Worm (Caenorhabditis elegans) whole organism, L3 larva: ENCODE measurements around the gene T09F3.4.

Experiments
- R02D3.7 ChIP-seq: fragments of 150-350 bp; optimal IDR thresholded peaks from 2 replicates; lab custom pipeline; 2014; ENCODE audit warnings: missing biosample characterization, missing genetic modification characterization
- ama-1 ChIP-seq: fragments of 150-350 bp; optimal IDR thresholded peaks from 2 replicates; lab custom pipeline; 2018
- ceh-28 ChIP-seq: fragments of 150-350 bp; optimal IDR thresholded peaks from 2 replicates; lab custom pipeline; 2014; ENCODE audit warnings: missing biosample characterization, missing genetic modification reagents, missing genetic modification characterization
- elt-2 ChIP-seq: sonication (generic microtip); optimal IDR thresholded peaks from 2 replicates; lab custom pipeline; 2016; ENCODE audit warnings: missing genetic modification reagents, mild to moderate bottlenecking, missing genetic modification characterization, missing compliant biosample characterization
- fkh-10 ChIP-seq: sonication (generic microtip); optimal IDR thresholded peaks from 2 replicates; lab custom pipeline; 2017; ENCODE audit warnings: missing biosample characterization, missing genetic modification reagents, missing genetic modification characterization
- lin-39 ChIP-seq: fragments of 150-350 bp; optimal IDR thresholded peaks from 2 replicates; lab custom pipeline; 2018; ENCODE audit warnings: missing biosample characterization, missing genetic modification reagents, missing genetic modification characterization
- nfya-1 ChIP-seq: sonication (generic microtip); optimal IDR thresholded peaks from 2 replicates; lab custom pipeline; 2017; ENCODE audit warnings: missing genetic modification characterization, mild to moderate bottlenecking, missing compliant biosample characterization, antibody characterized with exemption, moderate library complexity; ENCODE audit not compliant: insufficient read depth
- nhr-237 ChIP-seq: fragments of 150-350 bp; optimal IDR thresholded peaks from 2 replicates; lab custom pipeline; 2014; ENCODE audit warnings: missing biosample characterization, missing genetic modification characterization
- nhr-76 ChIP-seq: fragments of 150-350 bp; sonication (generic microtip); optimal IDR thresholded peaks from 5 replicates; lab custom pipeline; 2014; ENCODE audit warnings: missing biosample characterization, missing genetic modification characterization
- snpc-4 ChIP-seq: fragments of 150-350 bp; optimal IDR thresholded peaks from 2 replicates; lab custom pipeline; 2014; ENCODE audit warnings: missing biosample characterization, missing genetic modification characterization
- ztf-11 ChIP-seq: fragments of 150-350 bp; optimal IDR thresholded peaks from 2 replicates; lab custom pipeline; 2014; ENCODE audit warnings: missing biosample characterization, missing genetic modification characterization
- ztf-4 ChIP-seq: fragments of 150-350 bp; optimal IDR thresholded peaks from 2 replicates; lab custom pipeline; 2014; ENCODE audit warnings: missing biosample characterization, missing genetic modification characterization

- TF ChIP-seq elt-2 (no peak), snpc-4 (tag; lab: Kevin White, UChicago) (no peak), R02D3.7 (no peak), ama-1 (lab: Kevin White, UChicago) (no peak), lin-39 (tag; lab: Kevin White, UChicago) (no peak), ztf-4 (tag; lab: Kevin White, UChicago) (no peak), fkh-10 (no peak), nhr-76 (no peak), ceh-28 (tag; lab: Kevin White, UChicago) (no peak), nfya-1 (tag; lab: Kevin White, UChicago) (no peak), ztf-11 (tag; lab: Kevin White, UChicago) (no peak), nhr-237 (tag; lab: Kevin White, UChicago) (no peak)
These were observed 49.4 kb upstream of the T09F3.4 start, which contains the start of gene C07E3.10 for ce11 chrII:10346075-10346474.
